Fruit fly (Drosophila melanogaster) whole organism, embryonic: ENCODE results near the gene CG45002.
A peak's percentile ranks its signal among the peaks of the same experiment; 100 is the strongest.

Source experiments
- BEAF-32 ChIP-seq: fragments of 200-800 bp; sonication (Bioruptor generic); optimal IDR thresholded peaks from 3 replicates; lab custom pipeline; 2017; ENCODE audit warnings: missing biosample characterization, missing genetic modification characterization, mild to moderate bottlenecking, moderate library complexity, missing genetic modification reagents
- BtbVII ChIP-seq: fragments of 200-800 bp; sonication (Bioruptor generic); optimal IDR thresholded peaks from 3 replicates; lab custom pipeline; 2017; ENCODE audit warnings: missing biosample characterization, mild to moderate bottlenecking, missing genetic modification characterization
- CG10147 ChIP-seq: fragments of 200-800 bp; sonication (Bioruptor generic); optimal IDR thresholded peaks from 2 replicates; lab custom pipeline; 2019; ENCODE audit warnings: missing biosample characterization, mild to moderate bottlenecking, missing genetic modification characterization, moderate library complexity
- CG11723 ChIP-seq: fragments of 200-800 bp; sonication (Bioruptor generic); optimal IDR thresholded peaks from 2 replicates; lab custom pipeline; 2017; ENCODE audit warnings: missing biosample characterization, mild to moderate bottlenecking, missing genetic modification characterization
- CG12942 ChIP-seq: fragments of 200-800 bp; sonication (Bioruptor generic); optimal IDR thresholded peaks from 3 replicates; lab custom pipeline; 2016; ENCODE audit warnings: missing biosample characterization, missing genetic modification characterization
- CG15479 ChIP-seq: fragments of 200-800 bp; sonication (Bioruptor generic); optimal IDR thresholded peaks from 3 replicates; lab custom pipeline; 2019; ENCODE audit warnings: missing biosample characterization, mild to moderate bottlenecking, missing genetic modification characterization, moderate library complexity
- CG2120 ChIP-seq: fragments of 200-800 bp; sonication (Bioruptor generic); optimal IDR thresholded peaks from 3 replicates; lab custom pipeline; 2016; ENCODE audit warnings: missing biosample characterization, missing genetic modification characterization
- CG30431 ChIP-seq: fragments of 200-800 bp; sonication (Bioruptor generic); optimal IDR thresholded peaks from 2 replicates; lab custom pipeline; 2017; ENCODE audit warnings: missing biosample characterization, missing genetic modification characterization
- CG32767 ChIP-seq: fragments of 200-800 bp; sonication (Bioruptor generic); IDR thresholded peaks from 2 replicates; pipeline ENCODE4 v1.3.6; 2022; ENCODE audit warnings: missing biosample characterization, missing genetic modification characterization
- CG4328 ChIP-seq: fragments of 200-800 bp; sonication (Bioruptor generic); optimal IDR thresholded peaks from 3 replicates; lab custom pipeline; 2017; ENCODE audit warnings: missing biosample characterization, missing genetic modification reagents, missing genetic modification characterization
- CG6683 ChIP-seq: fragments of 200-800 bp; sonication (Bioruptor generic); optimal IDR thresholded peaks from 2 replicates; lab custom pipeline; 2017; ENCODE audit warnings: missing biosample characterization, mild to moderate bottlenecking, missing genetic modification characterization, missing genetic modification reagents
- CG8281 ChIP-seq: fragments of 200-800 bp; sonication (Bioruptor generic); optimal IDR thresholded peaks from 2 replicates; lab custom pipeline; 2018; ENCODE audit warnings: missing biosample characterization, mild to moderate bottlenecking, missing genetic modification characterization, moderate library complexity
- CG9437 ChIP-seq: fragments of 200-800 bp; sonication (Bioruptor generic); optimal IDR thresholded peaks from 2 replicates; lab custom pipeline; 2018; ENCODE audit warnings: missing biosample characterization, mild to moderate bottlenecking, missing genetic modification characterization
- Dll ChIP-seq: fragments of 200-800 bp; sonication (Bioruptor generic); IDR thresholded peaks from 4 replicates; pipeline ENCODE4 v1.3.6; 2022; ENCODE audit warnings: missing biosample characterization, missing genetic modification characterization; ENCODE audit not compliant: partially characterized antibody
- Doc3 ChIP-seq: fragments of 200-800 bp; sonication (Bioruptor generic); IDR thresholded peaks from 3 replicates; pipeline ENCODE4 v1.3.6; 2022; ENCODE audit warnings: missing biosample characterization, missing genetic modification characterization; ENCODE audit not compliant: partially characterized antibody
- HmgZ ChIP-seq: fragments of 200-800 bp; sonication (Bioruptor generic); optimal IDR thresholded peaks from 2 replicates; lab custom pipeline; 2018; ENCODE audit warnings: missing biosample characterization, mild to moderate bottlenecking, missing genetic modification characterization
- Hmx ChIP-seq: fragments of 200-800 bp; sonication (Bioruptor generic); optimal IDR thresholded peaks from 2 replicates; lab custom pipeline; 2016; ENCODE audit warnings: missing biosample characterization, missing genetic modification characterization
- Lpt ChIP-seq: fragments of >200 bp; optimal IDR thresholded peaks from 2 replicates; lab custom pipeline; 2018; ENCODE audit warnings: missing biosample characterization, missing genetic modification characterization
- Max ChIP-seq: fragments of 200-800 bp; sonication (Bioruptor generic); optimal IDR thresholded peaks from 2 replicates; lab custom pipeline; 2016; ENCODE audit warnings: missing biosample characterization, mild to moderate bottlenecking, missing genetic modification characterization
- Med ChIP-seq: fragments of 200-800 bp; sonication (Bioruptor generic); peaks from one replicate; lab custom pipeline; 2016; ENCODE audit warnings: missing biosample characterization, missing genetic modification characterization, mild to moderate bottlenecking, inconsistent platforms, moderate library complexity
- Meics ChIP-seq: fragments of 200-800 bp; sonication (Bioruptor generic); optimal IDR thresholded peaks from 2 replicates; lab custom pipeline; 2017; ENCODE audit warnings: missing biosample characterization, mild to moderate bottlenecking, missing genetic modification characterization
- Optix ChIP-seq: fragments of 200-800 bp; sonication (Bioruptor generic); IDR thresholded peaks from 3 replicates; pipeline ENCODE4 v1.3.6; 2022; ENCODE audit warnings: missing biosample characterization, missing genetic modification characterization
- Rx ChIP-seq: fragments of 200-800 bp; sonication (Bioruptor generic); IDR thresholded peaks from 2 replicates; pipeline ENCODE4 v1.3.6; 2022; ENCODE audit warnings: missing biosample characterization, missing genetic modification characterization
- Six4 ChIP-seq: fragments of 200-800 bp; sonication (Bioruptor generic); optimal IDR thresholded peaks from 2 replicates; lab custom pipeline; 2016; ENCODE audit warnings: missing biosample characterization, missing genetic modification characterization
- Sry-δ ChIP-seq: fragments of 200-800 bp; sonication (Bioruptor generic); optimal IDR thresholded peaks from 2 replicates; lab custom pipeline; 2016; ENCODE audit warnings: missing biosample characterization, missing genetic modification characterization
- Trl ChIP-seq, 3 experiments: fragments of >200 bp in 2 of 3; fragments of 200-800 bp in 1 of 3; sonication (Bioruptor generic) in 1 of 3; optimal IDR thresholded peaks; 2 replicates in 1 of 3; 3 replicates in 2 of 3; lab custom pipeline; 2016 to 2017; ENCODE audit warnings: missing biosample characterization in 1 of 3, missing genetic modification characterization in 1 of 3
- ab ChIP-seq: fragments of 200-800 bp; sonication (Bioruptor generic); optimal IDR thresholded peaks from 2 replicates; lab custom pipeline; 2016; ENCODE audit warnings: missing biosample characterization, missing genetic modification characterization
- abd-A ChIP-seq: fragments of 200-800 bp; sonication (Bioruptor generic); optimal IDR thresholded peaks from 3 replicates; lab custom pipeline; 2019; ENCODE audit warnings: missing biosample characterization, mild to moderate bottlenecking, missing genetic modification characterization, moderate library complexity
- al ChIP-seq: fragments of 200-800 bp; sonication (Bioruptor generic); IDR thresholded peaks from 2 replicates; pipeline ENCODE4 v1.3.6; 2022; ENCODE audit warnings: missing biosample characterization, missing genetic modification characterization
- bbx ChIP-seq: fragments of 200-800 bp; sonication (Bioruptor generic); IDR thresholded peaks from 2 replicates; pipeline ENCODE4 v1.3.6; 2022; ENCODE audit warnings: missing biosample characterization, missing genetic modification characterization; ENCODE audit not compliant: partially characterized antibody
- bsh ChIP-seq, 2 experiments: fragments of 200-800 bp; sonication (Bioruptor generic); optimal IDR thresholded peaks; 2 replicates each; lab custom pipeline; 2017 to 2018; ENCODE audit warnings: mild to moderate bottlenecking in 2 of 2, missing biosample characterization in 2 of 2, missing genetic modification characterization in 2 of 2, moderate library complexity in 1 of 2
- chm ChIP-seq: fragments of 200-800 bp; sonication (Bioruptor generic); IDR thresholded peaks from 2 replicates; pipeline ENCODE4 v1.3.6; 2022; ENCODE audit warnings: missing biosample characterization, missing genetic modification characterization
- cwo ChIP-seq: fragments of 200-800 bp; sonication (Bioruptor generic); optimal IDR thresholded peaks from 3 replicates; lab custom pipeline; 2017; ENCODE audit warnings: missing biosample characterization, missing genetic modification characterization, mild to moderate bottlenecking, moderate library complexity, missing genetic modification reagents
- danr ChIP-seq: fragments of 200-800 bp; sonication (Bioruptor generic); IDR thresholded peaks from 2 replicates; pipeline ENCODE4 v1.3.6; 2022; ENCODE audit warnings: missing biosample characterization, missing genetic modification characterization
- disco-r ChIP-seq: fragments of 200-800 bp; sonication (Bioruptor generic); optimal IDR thresholded peaks from 2 replicates; lab custom pipeline; 2016; ENCODE audit warnings: missing biosample characterization, missing genetic modification characterization
- esg ChIP-seq: fragments of 200-800 bp; sonication (Bioruptor generic); conservative IDR thresholded peaks from 2 replicates; pipeline ENCODE4 v1.3.6; 2022; ENCODE audit warnings: missing biosample characterization, missing genetic modification characterization
- gcm2 ChIP-seq: fragments of 200-800 bp; sonication (Bioruptor generic); optimal IDR thresholded peaks from 2 replicates; lab custom pipeline; 2016; ENCODE audit warnings: missing biosample characterization, missing genetic modification characterization
- ken ChIP-seq: fragments of 200-800 bp; sonication (Bioruptor generic); IDR thresholded peaks from 3 replicates; pipeline ENCODE4 v1.3.6; 2022; ENCODE audit warnings: missing biosample characterization, missing genetic modification characterization
- lilli ChIP-seq: fragments of 200-800 bp; sonication (Bioruptor generic); optimal IDR thresholded peaks from 3 replicates; lab custom pipeline; 2016; ENCODE audit warnings: missing biosample characterization, missing genetic modification characterization
- lola ChIP-seq, 3 experiments: fragments of >200 bp in 2 of 3; fragments of 200-800 bp in 1 of 3; sonication (Bioruptor generic) in 1 of 3; optimal IDR thresholded peaks; 2 replicates each; lab custom pipeline; 2017 to 2019; ENCODE audit warnings: missing biosample characterization in 3 of 3, missing genetic modification characterization in 3 of 3, mild to moderate bottlenecking in 1 of 3, moderate library complexity in 1 of 3
- maf-S ChIP-seq: fragments of 200-800 bp; sonication (Bioruptor generic); optimal IDR thresholded peaks from 2 replicates; lab custom pipeline; 2016; ENCODE audit warnings: missing biosample characterization, missing genetic modification characterization
- nerfin-2 ChIP-seq: fragments of 200-800 bp; sonication (Bioruptor generic); IDR thresholded peaks from 2 replicates; pipeline ENCODE4 v1.3.6; 2022; ENCODE audit warnings: missing biosample characterization, missing genetic modification characterization; ENCODE audit not compliant: partially characterized antibody
- peb ChIP-seq: fragments of 200-800 bp; sonication (Bioruptor generic); IDR thresholded peaks from 2 replicates; pipeline ENCODE4 v1.3.6; 2022; ENCODE audit warnings: missing biosample characterization, missing genetic modification characterization
- sim ChIP-seq: fragments of 200-800 bp; sonication (Bioruptor generic); IDR thresholded peaks from 2 replicates; pipeline ENCODE4 v1.3.6; 2022; ENCODE audit warnings: missing biosample characterization, missing genetic modification characterization
- tio ChIP-seq: fragments of 200-800 bp; sonication (Bioruptor generic); optimal IDR thresholded peaks from 2 replicates; lab custom pipeline; 2017; ENCODE audit warnings: missing biosample characterization, missing genetic modification characterization, inconsistent platforms
- tna ChIP-seq: fragments of 200-800 bp; sonication (Bioruptor generic); IDR thresholded peaks from 2 replicates; pipeline ENCODE4 v1.3.6; 2022; ENCODE audit warnings: missing biosample characterization, missing genetic modification characterization; ENCODE audit not compliant: partially characterized antibody
- zfh2 ChIP-seq: fragments of 200-800 bp; sonication (Bioruptor generic); optimal IDR thresholded peaks from 2 replicates; lab custom pipeline; 2016; ENCODE audit warnings: missing biosample characterization, missing genetic modification characterization

CG45002 gene

dm6 chrX:17091062-17091904 is 24.8 kb upstream of the CG45002 start, which contains the start of the genes CG16700 and CG4991 (continued):
- TF ChIP-seq lilli (peak; percentile 42), Hmx (GFP tag; lab: Kevin White, UChicago) (no peak), bbx (GFP tag; lab: Robert Waterston, UW) (no peak), esg (GFP tag; lab: Robert Waterston, UW) (peak; percentile 60), BEAF-32 (GFP tag; lab: Kevin White, UChicago) (no peak), BtbVII (peak; percentile 84), chm (no peak), ken (GFP tag; lab: Robert Waterston, UW) (no peak), CG6683 (GFP tag; lab: Kevin White, UChicago) (peak; percentile 66), CG8281 (tag; lab: Kevin White, UChicago) (peak; percentile 43), bsh (GFP tag; optimal IDR thresholded peaks at IDR 0.05; lab: Kevin White, UChicago) (peak in 1 of 2 experiments; percentile 71), danr (GFP tag; lab: Robert Waterston, UW) (peak; percentile 72), Sry-δ (GFP tag; lab: Kevin White, UChicago) (no peak), maf-S (GFP tag; lab: Kevin White, UChicago) (no peak), Meics (peak; percentile 88), zfh2 (GFP tag; lab: Kevin White, UChicago) (no peak), lola (GFP tag; optimal IDR thresholded peaks at IDR 0.05; lab: Kevin White, UChicago) (peak in 1 of 3 experiments; percentile 92), CG12942 (peak; percentile 48), peb (0 out of 2 replicates have a peak, but pooled peaks have one; percentile 44), CG2120 (peak; percentile 63), Rx (peak; percentile 61), Lpt (GFP tag; lab: Kevin White, UChicago) (no peak), Six4 (GFP tag; lab: Kevin White, UChicago) (peak; percentile 43), CG11723 (GFP tag; lab: Kevin White, UChicago) (peak; percentile 67), CG4328 (GFP tag; lab: Kevin White, UChicago) (peak; percentile 78), Optix (GFP tag; lab: Robert Waterston, UW) (no peak), CG32767 (peak; percentile 70; the same call in 1 of the 2 replicates), tio (GFP tag; lab: Kevin White, UChicago) (peak; percentile 83), tna (GFP tag; lab: Robert Waterston, UW) (no peak), Med (peak; percentile 83), Doc3 (no peak), cwo (GFP tag; lab: Kevin White, UChicago) (peak; percentile 76), CG9437 (GFP tag; lab: Kevin White, UChicago) (peak; percentile 87), Dll (GFP tag; lab: Robert Waterston, UW) (no peak), HmgZ (tag; lab: Kevin White, UChicago) (peak; percentile 3), CG30431 (GFP tag; lab: Kevin White, UChicago) (peak; percentile 42), CG10147 (GFP tag; lab: Kevin White, UChicago) (peak; percentile 80), al (GFP tag; lab: Robert Waterston, UW) (peak; percentile 69; the same call in 1 of the 2 replicates), disco-r (GFP tag; lab: Kevin White, UChicago) (no peak), Max (GFP tag; lab: Kevin White, UChicago) (no peak), gcm2 (no peak), abd-A (tag; lab: Kevin White, UChicago) (no peak), ab (GFP tag; lab: Kevin White, UChicago) (no peak), CG15479 (GFP tag; lab: Kevin White, UChicago) (peak; percentile 34), nerfin-2 (GFP tag; lab: Robert Waterston, UW) (no peak), Trl (optimal IDR thresholded peaks at IDR 0.05; lab: Kevin White, UChicago) (peak; percentile 35 to 38), Trl (GFP tag; optimal IDR thresholded peaks at IDR 0.05; lab: Kevin White, UChicago) (no peak), sim (GFP tag; lab: Robert Waterston, UW) (0 out of 2 replicates have a peak, but pooled peaks have one; percentile 6)
